Fruit fly (Drosophila melanogaster): ENCODE results near the gene CG2256.

Gene CG2256

DNA sequence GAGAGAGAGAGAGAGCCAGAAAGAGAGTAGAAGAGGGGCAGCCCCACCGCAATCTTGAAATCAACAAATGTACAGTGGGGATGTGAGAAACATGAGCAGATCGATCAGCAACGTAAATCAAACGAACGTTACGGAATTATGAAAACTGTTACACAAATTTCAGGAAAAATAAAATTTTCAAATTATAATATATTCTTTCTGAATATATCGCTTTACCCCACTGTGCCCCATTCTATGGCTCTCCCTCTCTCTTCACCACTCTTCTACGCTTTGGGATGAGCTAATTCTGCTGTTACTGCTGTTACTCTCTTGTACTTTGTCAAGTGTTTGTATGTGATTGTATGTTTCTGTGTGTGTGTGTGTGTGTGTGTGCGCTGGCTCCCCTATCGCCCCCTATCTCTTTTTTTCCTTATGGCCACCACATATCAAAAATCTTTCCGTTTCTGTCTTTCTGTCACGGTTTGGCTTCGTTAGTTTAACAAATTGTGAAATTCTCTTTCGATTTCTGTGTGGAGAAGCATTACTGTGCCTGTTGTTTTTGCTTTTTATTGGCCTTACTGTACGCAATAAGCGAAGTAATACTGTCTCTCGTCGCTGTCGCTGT is 4.1 kb upstream of the CG2256 start (continued):
- TF ChIP-seq Sox102F (GFP tag; optimal IDR thresholded peaks at IDR 0.05) = peak; percentile 95
- no peak for TF ChIP-seq Hr38 (GFP tag; optimal IDR thresholded peaks at IDR 0.05)
- TF ChIP-seq topi (GFP tag; optimal IDR thresholded peaks at IDR 0.05) = peak; percentile 96
- TF ChIP-seq CG9139 (GFP tag; optimal IDR thresholded peaks at IDR 0.05) = peak; percentile 91
- TF ChIP-seq achi (GFP tag; optimal IDR thresholded peaks at IDR 0.05) = peak; percentile 97
- peak; percentile 93 for TF ChIP-seq dsx (GFP tag; optimal IDR thresholded peaks at IDR 0.05; ENCODE audit: poor library complexity, severe bottlenecking)
- peak; percentile 97 for TF ChIP-seq Met (GFP tag; optimal IDR thresholded peaks at IDR 0.05)
- peak; percentile 99 for TF ChIP-seq Eip78C (GFP tag)
- TF ChIP-seq Sox15 (GFP tag; optimal IDR thresholded peaks at IDR 0.05) = peak; percentile 91
- TF ChIP-seq Lpt (GFP tag; optimal IDR thresholded peaks at IDR 0.05) = peak; percentile 97
- peak; percentile 99 for TF ChIP-seq eg (GFP tag; IDR thresholded peaks at IDR 0.05)
- peak; percentile 93 for TF ChIP-seq CG10669 (GFP tag; optimal IDR thresholded peaks at IDR 0.05)
- peak; percentile 96 for TF ChIP-seq CG8319 (GFP tag; optimal IDR thresholded peaks at IDR 0.05)
- TF ChIP-seq CG16779 (tag; optimal IDR thresholded peaks at IDR 0.05) = peak; percentile 94
- TF ChIP-seq Ets21C (GFP tag; optimal IDR thresholded peaks at IDR 0.05) = peak; percentile 88
- TF ChIP-seq CG11902 (GFP tag; optimal IDR thresholded peaks at IDR 0.05) = peak; percentile 88

DNA sequence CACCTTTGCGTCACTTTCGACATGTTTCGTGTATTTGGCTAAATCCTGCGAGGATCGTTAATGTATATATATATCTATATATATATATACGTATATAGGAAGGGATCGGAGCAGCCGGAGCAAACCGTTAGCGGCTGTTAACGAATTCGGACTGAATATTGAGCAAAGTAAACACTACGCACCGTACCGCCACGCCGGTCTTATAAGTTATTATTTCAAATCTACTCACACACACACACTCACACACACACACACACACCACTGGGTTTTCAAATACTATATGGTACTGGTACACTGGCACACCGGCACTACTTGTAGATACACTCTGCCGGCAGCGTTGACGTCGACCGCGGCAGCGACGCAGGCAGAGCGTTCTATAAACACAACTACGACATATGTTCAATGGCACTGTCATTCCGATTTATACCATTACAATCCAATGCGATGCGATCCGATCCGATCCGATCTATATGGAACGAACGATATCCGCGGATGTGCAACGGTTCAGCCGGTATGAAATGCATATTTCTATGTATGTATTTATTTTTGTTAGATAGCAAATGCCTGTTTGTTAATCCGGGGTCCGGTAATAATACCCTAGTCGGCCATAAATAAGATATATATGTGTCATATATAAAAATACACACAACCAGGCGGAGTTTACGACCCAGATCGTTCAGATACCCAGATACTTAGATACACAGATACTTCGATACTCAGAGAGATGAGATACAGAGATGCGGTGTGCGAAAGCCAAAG is 5.4 kb downstream of the CG2256 start, which contains the start of gene Ldsdh1:
Ldsdh1 (minus strand) TSS at position 179 of the 759 bp plus-strand sequence.
- peak; percentile 28 for TF ChIP-seq svp (GFP tag)
- no peak for TF ChIP-seq spab (GFP tag; optimal IDR thresholded peaks at IDR 0.05)
- TF ChIP-seq Eip78C (GFP tag) = peak; percentile 1

DNA sequence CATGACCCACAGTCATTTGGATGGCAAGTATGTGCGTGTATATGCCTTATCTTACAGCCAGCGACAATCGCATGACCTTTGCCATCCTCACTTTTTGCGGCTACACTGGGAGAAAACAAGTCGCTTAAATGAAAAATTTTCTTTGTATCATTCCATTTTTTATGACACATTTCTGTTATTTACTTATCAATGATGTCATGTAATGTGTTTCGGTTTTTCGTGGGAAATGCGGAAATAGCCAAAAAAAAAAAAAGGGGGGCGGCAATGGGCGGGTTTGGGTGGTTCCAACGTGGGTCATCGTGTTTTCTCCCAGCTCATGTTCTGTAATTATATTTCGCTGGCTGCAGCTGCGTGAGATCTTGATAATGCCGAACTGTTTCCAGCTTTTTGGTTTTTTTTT is 6.8 kb downstream of the CG2256 start:
- peak; percentile 99 for TF ChIP-seq svp (GFP tag)
- TF ChIP-seq esn (GFP tag; optimal IDR thresholded peaks at IDR 0.05) = peak; percentile 6
- TF ChIP-seq dac (GFP tag; optimal IDR thresholded peaks at IDR 0.05) = no peak

DNA sequence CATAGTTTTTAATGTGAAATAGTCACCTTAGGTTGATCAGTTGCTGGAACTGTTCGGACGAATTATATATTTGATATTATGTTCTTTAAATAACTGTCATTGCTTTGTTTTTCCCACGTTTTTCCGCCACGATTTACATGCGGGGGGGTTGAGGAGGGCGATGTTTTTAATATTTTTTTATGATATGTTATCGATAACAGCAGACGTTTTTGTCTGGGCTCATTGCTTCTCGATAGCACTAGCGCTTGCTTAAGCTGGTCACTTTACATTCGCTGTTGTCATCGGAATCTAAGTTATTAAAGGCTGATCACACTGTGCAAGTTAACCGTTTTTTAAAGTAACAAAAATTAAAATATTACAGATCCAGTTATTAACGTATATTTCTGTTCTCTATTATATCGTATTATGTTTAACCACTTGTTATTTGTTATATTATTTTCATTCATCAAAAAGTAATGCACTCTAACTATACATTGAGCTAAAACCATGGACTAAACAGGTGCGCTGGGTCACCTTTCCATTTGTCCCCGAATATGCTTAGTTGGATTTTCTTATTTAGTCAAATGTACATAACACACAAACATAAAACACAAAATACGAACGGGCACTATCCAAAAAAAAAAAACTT is 11.6 kb downstream of the CG2256 start, which contains the start of the genes Upf2 and CG1571:
Upf2 (minus strand) TSS at position 167 of the 628 bp plus-strand sequence.
CG1571 (plus strand) TSS at position 578 of the 628 bp plus-strand sequence.
- TF ChIP-seq CG11902 (GFP tag; optimal IDR thresholded peaks at IDR 0.05) = no peak
- no peak for TF ChIP-seq Eip75B (GFP tag; optimal IDR thresholded peaks at IDR 0.05)

DNA sequence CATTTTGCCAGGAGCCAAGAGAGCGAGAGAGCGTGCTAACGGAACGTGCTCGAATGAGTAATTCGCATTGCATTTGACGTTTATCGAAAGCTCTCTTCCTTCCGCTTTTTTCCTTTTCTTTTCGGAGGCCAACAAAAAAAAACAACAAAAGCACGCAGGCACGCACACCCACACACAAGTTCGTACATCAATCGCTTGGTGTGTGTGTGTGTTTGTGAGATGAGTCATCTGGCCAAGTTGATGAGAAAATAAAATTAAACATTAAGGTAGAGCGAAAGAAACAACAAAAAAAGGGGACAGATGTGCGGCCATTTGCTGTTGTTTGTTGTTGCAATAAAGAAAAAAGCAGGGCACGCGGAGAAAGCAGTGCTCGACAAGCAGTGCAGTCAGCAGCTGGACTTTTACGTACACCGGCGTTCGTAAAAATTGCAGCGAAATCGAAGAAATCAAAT is 23.8 kb downstream of the CG2256 start:
- peak; percentile 80 for TF ChIP-seq vri (GFP tag; optimal IDR thresholded peaks at IDR 0.05)
- TF ChIP-seq CG32006 (GFP tag; optimal IDR thresholded peaks at IDR 0.05) = no peak
- peak; percentile 84 for TF ChIP-seq CG6163 (GFP tag; IDR thresholded peaks at IDR 0.05)
- TF ChIP-seq Blimp-1 (GFP tag; optimal IDR thresholded peaks at IDR 0.05) = peak; percentile 64
- peak; percentile 66 for TF ChIP-seq Lpt (GFP tag; optimal IDR thresholded peaks at IDR 0.05)
- peak; percentile 4 for TF ChIP-seq CG3032 (tag; optimal IDR thresholded peaks at IDR 0.05)
- no peak for TF ChIP-seq Hr38 (GFP tag; optimal IDR thresholded peaks at IDR 0.05)
- TF ChIP-seq ss (GFP tag; optimal IDR thresholded peaks at IDR 0.05) = peak in 1 of 2 experiments; percentile 88
- TF ChIP-seq CG6276 (GFP tag; optimal IDR thresholded peaks at IDR 0.05) = peak; percentile 62
- peak; percentile 82 for TF ChIP-seq net (GFP tag; optimal IDR thresholded peaks at IDR 0.05)
- no peak for TF ChIP-seq acj6 (GFP tag; optimal IDR thresholded peaks at IDR 0.05)
- no peak for TF ChIP-seq Sox15 (GFP tag; optimal IDR thresholded peaks at IDR 0.05)
- peak; percentile 58 for TF ChIP-seq CG34406 (GFP tag; optimal IDR thresholded peaks at IDR 0.05)
- no peak for TF ChIP-seq cyc (GFP tag; optimal IDR thresholded peaks at IDR 0.05)
- no peak for TF ChIP-seq CG4318 (GFP tag; optimal IDR thresholded peaks at IDR 0.05)
- TF ChIP-seq CG9139 (GFP tag; optimal IDR thresholded peaks at IDR 0.05) = peak; percentile 75
- peak; percentile 63 for TF ChIP-seq spab (GFP tag; optimal IDR thresholded peaks at IDR 0.05)
- peak; percentile 48 for TF ChIP-seq CG8632 (GFP tag; optimal IDR thresholded peaks at IDR 0.05)
- TF ChIP-seq Hr4 (GFP tag; optimal IDR thresholded peaks at IDR 0.05) = no peak
- no peak for TF ChIP-seq Ets21C (GFP tag; optimal IDR thresholded peaks at IDR 0.05)
- peak; percentile 32 for TF ChIP-seq CG6792 (GFP tag; optimal IDR thresholded peaks at IDR 0.05)
- peak; percentile 43 for TF ChIP-seq dac (GFP tag; optimal IDR thresholded peaks at IDR 0.05)
- no peak for TF ChIP-seq lz (GFP tag; optimal IDR thresholded peaks at IDR 0.05)
- TF ChIP-seq CG11762 (GFP tag; optimal IDR thresholded peaks at IDR 0.05; ENCODE audit: insufficient read depth) = no peak
- peak; percentile 70 for TF ChIP-seq CG8119 (GFP tag; IDR thresholded peaks at IDR 0.05)
- TF ChIP-seq topi (GFP tag; optimal IDR thresholded peaks at IDR 0.05) = peak; percentile 41

All from whole organism, prepupa.